Worm (Caenorhabditis elegans) whole organism, late embryonic: Measurements from ENCODE around the gene spi-1.

ENCODE experiments used
- F13H6.1 ChIP-seq: sonication (generic microtip); optimal IDR thresholded peaks from 2 replicates; lab custom pipeline; 2016; ENCODE audit warnings: missing genetic modification characterization, missing compliant biosample characterization
- che-1 ChIP-seq: sonication (generic microtip); optimal IDR thresholded peaks from 2 replicates; lab custom pipeline; 2016; ENCODE audit warnings: mild to moderate bottlenecking, missing genetic modification characterization, missing compliant biosample characterization
- pax-1 ChIP-seq: fragments of 150-350 bp; optimal IDR thresholded peaks from 2 replicates; lab custom pipeline; 2014; ENCODE audit warnings: missing biosample characterization, missing genetic modification characterization
- pha-4 ChIP-seq: fragments of 150-350 bp; optimal IDR thresholded peaks from 2 replicates; lab custom pipeline; 2018; ENCODE audit warnings: missing biosample characterization, missing genetic modification reagents, missing genetic modification characterization

- TF ChIP-seq F13H6.1 (tag; lab: Kevin White, UChicago), result no peak
- no peak for TF ChIP-seq pha-4 (tag; lab: Kevin White, UChicago)
- no peak for TF ChIP-seq che-1 (tag; lab: Kevin White, UChicago)
- no peak for TF ChIP-seq pax-1 (tag; lab: Kevin White, UChicago)
These were observed 38.3 kb downstream of the spi-1 start, which contains the start of gene wrt-10 for ce11 chrII:7534369-7534768.
